Worm (Caenorhabditis elegans) whole organism, mixed stage, embryonic: Measurements from ENCODE around the gene F02D8.1.

ENCODE experiments used
- M03D4.4 ChIP-seq: sonication (generic microtip); optimal IDR thresholded peaks from 2 replicates; lab custom pipeline; 2017; ENCODE audit warnings: mild to moderate bottlenecking, missing genetic modification characterization, missing compliant biosample characterization
- bed-3 ChIP-seq: fragments of 200-800 bp; sonication (Bioruptor generic); optimal IDR thresholded peaks from 3 replicates; lab custom pipeline; 2018; ENCODE audit warnings: mild to moderate bottlenecking, missing genetic modification characterization, moderate library complexity, missing compliant biosample characterization
- blmp-1 ChIP-seq: fragments of 150-350 bp; optimal IDR thresholded peaks from 2 replicates; lab custom pipeline; 2014; ENCODE audit warnings: missing biosample characterization, missing genetic modification characterization
- ceh-43 ChIP-seq: fragments of 200-800 bp; sonication (Bioruptor generic); optimal IDR thresholded peaks from 2 replicates; lab custom pipeline; 2018; ENCODE audit warnings: mild to moderate bottlenecking, missing genetic modification characterization, moderate library complexity, missing compliant biosample characterization
- ceh-83 ChIP-seq: fragments of 200-800 bp; sonication (Bioruptor generic); optimal IDR thresholded peaks from 2 replicates; lab custom pipeline; 2018; ENCODE audit warnings: mild to moderate bottlenecking, missing genetic modification characterization, missing compliant biosample characterization
- ces-1 ChIP-seq: fragments of 150-350 bp; optimal IDR thresholded peaks from 2 replicates; lab custom pipeline; 2014; ENCODE audit warnings: missing biosample characterization, missing genetic modification reagents, missing genetic modification characterization
- cnd-1 ChIP-seq: fragments of 200-800 bp; sonication (Bioruptor generic); optimal IDR thresholded peaks from 2 replicates; lab custom pipeline; 2018; ENCODE audit warnings: mild to moderate bottlenecking, missing genetic modification characterization, missing compliant biosample characterization
- drap-1 ChIP-seq: fragments of 200-800 bp; sonication (Bioruptor generic); optimal IDR thresholded peaks from 3 replicates; lab custom pipeline; 2018; ENCODE audit warnings: mild to moderate bottlenecking, missing genetic modification characterization, missing compliant biosample characterization
- elt-1 ChIP-seq: sonication (generic microtip); optimal IDR thresholded peaks from 2 replicates; lab custom pipeline; 2017; ENCODE audit warnings: missing genetic modification characterization, mild to moderate bottlenecking, missing compliant biosample characterization, antibody characterized with exemption, moderate library complexity, borderline replicate concordance; ENCODE audit not compliant: insufficient read depth
- elt-3 ChIP-seq: fragments of 150-350 bp; optimal IDR thresholded peaks from 2 replicates; lab custom pipeline; 2014; ENCODE audit warnings: missing biosample characterization, missing genetic modification characterization
- flh-1 ChIP-seq: fragments of 200-800 bp; sonication (Bioruptor generic); optimal IDR thresholded peaks from 2 replicates; lab custom pipeline; 2018; ENCODE audit warnings: mild to moderate bottlenecking, missing genetic modification characterization, moderate library complexity, missing compliant biosample characterization
- ham-2 ChIP-seq: fragments of 200-800 bp; sonication (Bioruptor generic); optimal IDR thresholded peaks from 2 replicates; lab custom pipeline; 2018; ENCODE audit warnings: mild to moderate bottlenecking, missing genetic modification characterization, missing compliant biosample characterization
- lin-13 ChIP-seq: fragments of 150-350 bp; optimal IDR thresholded peaks from 2 replicates; lab custom pipeline; 2014; ENCODE audit warnings: missing biosample characterization, missing genetic modification characterization
- lin-32 ChIP-seq: fragments of 200-800 bp; sonication (Bioruptor generic); optimal IDR thresholded peaks from 2 replicates; lab custom pipeline; 2018; ENCODE audit warnings: mild to moderate bottlenecking, missing genetic modification characterization, missing compliant biosample characterization
- lsy-2 ChIP-seq: fragments of 150-350 bp; optimal IDR thresholded peaks from 2 replicates; lab custom pipeline; 2014; ENCODE audit warnings: missing biosample characterization, missing genetic modification characterization
- mab-5 ChIP-seq: fragments of 150-350 bp; optimal IDR thresholded peaks from 2 replicates; lab custom pipeline; 2014; ENCODE audit warnings: missing biosample characterization, missing genetic modification characterization
- mep-1 ChIP-seq: fragments of 150-350 bp; optimal IDR thresholded peaks from 2 replicates; lab custom pipeline; 2017; ENCODE audit warnings: missing biosample characterization, missing genetic modification reagents, missing genetic modification characterization, inconsistent platforms
- mls-2 ChIP-seq: sonication (generic microtip); optimal IDR thresholded peaks from 2 replicates; lab custom pipeline; 2016; ENCODE audit warnings: mild to moderate bottlenecking, missing genetic modification characterization, moderate library complexity, missing compliant biosample characterization
- nhr-12 ChIP-seq: fragments of 150-350 bp; optimal IDR thresholded peaks from 2 replicates; lab custom pipeline; 2014; ENCODE audit warnings: missing biosample characterization, missing genetic modification characterization
- nhr-2 ChIP-seq: fragments of 150-350 bp; optimal IDR thresholded peaks from 2 replicates; lab custom pipeline; 2014; ENCODE audit warnings: missing biosample characterization, missing genetic modification characterization
- nhr-237 ChIP-seq: fragments of 150-350 bp; optimal IDR thresholded peaks from 2 replicates; lab custom pipeline; 2014; ENCODE audit warnings: missing biosample characterization, missing genetic modification characterization
- nhr-28 ChIP-seq: fragments of 150-350 bp; optimal IDR thresholded peaks from 2 replicates; lab custom pipeline; 2014; ENCODE audit warnings: missing biosample characterization, missing genetic modification characterization
- nhr-76 ChIP-seq: sonication (generic microtip); optimal IDR thresholded peaks from 2 replicates; lab custom pipeline; 2017; ENCODE audit warnings: missing biosample characterization, missing genetic modification characterization
- pha-4 ChIP-seq: fragments of 150-350 bp; optimal IDR thresholded peaks from 2 replicates; lab custom pipeline; 2018; ENCODE audit warnings: missing biosample characterization, missing genetic modification reagents, missing genetic modification characterization
- sem-2 ChIP-seq: fragments of 200-800 bp; sonication (Bioruptor generic); optimal IDR thresholded peaks from 2 replicates; lab custom pipeline; 2018; ENCODE audit warnings: mild to moderate bottlenecking, missing genetic modification characterization, missing compliant biosample characterization
- snpc-4 ChIP-seq: fragments of 150-350 bp; optimal IDR thresholded peaks from 2 replicates; lab custom pipeline; 2014; ENCODE audit warnings: missing biosample characterization, missing genetic modification characterization
- sptf-1 ChIP-seq: sonication (generic microtip); optimal IDR thresholded peaks from 2 replicates; lab custom pipeline; 2017; ENCODE audit warnings: mild to moderate bottlenecking, missing genetic modification characterization, moderate library complexity, missing compliant biosample characterization
- tbx-8 ChIP-seq: fragments of 200-800 bp; sonication (Bioruptor generic); optimal IDR thresholded peaks from 2 replicates; lab custom pipeline; 2018; ENCODE audit warnings: mild to moderate bottlenecking, missing genetic modification characterization, moderate library complexity, missing compliant biosample characterization
- unc-120 ChIP-seq: sonication (generic microtip); optimal IDR thresholded peaks from 2 replicates; lab custom pipeline; 2017; ENCODE audit warnings: missing genetic modification characterization, missing compliant biosample characterization; ENCODE audit not compliant: poor library complexity, severe bottlenecking
- unc-39 ChIP-seq: fragments of 150-350 bp; optimal IDR thresholded peaks from 2 replicates; lab custom pipeline; 2014; ENCODE audit warnings: missing biosample characterization, missing genetic modification characterization
- unc-62 ChIP-seq: fragments of 150-350 bp; optimal IDR thresholded peaks from 2 replicates; lab custom pipeline; 2014; ENCODE audit warnings: missing biosample characterization, missing genetic modification reagents, missing genetic modification characterization
- zip-8 ChIP-seq: fragments of 150-350 bp; optimal IDR thresholded peaks from 2 replicates; lab custom pipeline; 2014; ENCODE audit warnings: missing biosample characterization, missing genetic modification characterization
- ztf-11 ChIP-seq: fragments of 150-350 bp; optimal IDR thresholded peaks from 2 replicates; lab custom pipeline; 2014; ENCODE audit warnings: missing biosample characterization, missing genetic modification characterization

Gene F02D8.1

ce11 chrV:15000055-15000704, 21.7 kb upstream of the F02D8.1 start, which contains the start of gene rps-16:
rps-16 (minus strand) TSS chrV:15000541.
- TF ChIP-seq nhr-76 (tag; lab: Kevin White, UChicago) (no peak), blmp-1 (tag; lab: Kevin White, UChicago) (no peak), mab-5 (tag; lab: Kevin White, UChicago) (no peak), nhr-28 (no peak), ceh-43 (GFP tag; lab: Kevin White, UChicago) (no peak), tbx-8 (no peak), mls-2 (no peak), ces-1 (GFP tag; lab: Kevin White, UChicago) (no peak), flh-1 (no peak), cnd-1 (no peak), nhr-2 (tag; lab: Kevin White, UChicago) (no peak), ceh-83 (no peak), unc-120 (no peak)

DNA sequence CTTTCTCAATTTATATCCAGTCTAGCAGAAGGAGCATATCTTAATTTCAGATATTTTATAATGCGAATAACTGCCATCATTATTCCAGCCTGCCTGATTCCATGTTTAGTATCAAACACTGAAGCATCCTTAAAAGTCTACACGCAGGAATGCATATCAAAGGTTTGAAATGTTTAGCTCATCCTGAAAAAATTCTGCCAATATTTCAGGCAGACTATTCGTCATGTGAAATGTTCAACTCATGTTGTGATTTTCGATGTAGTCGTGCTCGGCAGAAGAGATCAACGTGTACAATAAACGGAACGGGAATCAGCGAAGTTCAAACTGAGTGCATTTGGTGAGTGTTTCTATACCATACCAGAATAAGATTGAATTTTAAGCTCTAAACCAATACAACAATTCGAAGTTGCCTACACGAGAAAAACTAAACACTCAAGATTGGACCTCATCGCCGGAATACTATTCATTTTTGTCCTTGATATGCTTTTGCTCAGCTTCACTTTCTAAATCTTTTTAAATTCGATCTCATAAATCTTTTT, 21.1 kb upstream of the F02D8.1 start, which contains the start of gene T01C3.11:
Gene T01C3.11 (plus strand): TSS at position 51 of the 539 bp plus-strand sequence.
- no peak for TF ChIP-seq flh-1
- TF ChIP-seq mab-5 (tag; lab: Kevin White, UChicago) = no peak
- no peak for TF ChIP-seq elt-3
- TF ChIP-seq M03D4.4 = no peak
- no peak for TF ChIP-seq lsy-2
- no peak for TF ChIP-seq pha-4 (tag; lab: Kevin White, UChicago)
- TF ChIP-seq unc-39 (tag; lab: Kevin White, UChicago) = no peak
- no peak for TF ChIP-seq lin-32 (GFP tag; lab: Kevin White, UChicago)
- TF ChIP-seq bed-3 (GFP tag; lab: Kevin White, UChicago) = no peak
- TF ChIP-seq ztf-11 (tag; lab: Kevin White, UChicago) = no peak
- TF ChIP-seq ces-1 (GFP tag; lab: Kevin White, UChicago) = no peak
- no peak for TF ChIP-seq mep-1 (tag; lab: Kevin White, UChicago)
- TF ChIP-seq lin-13 (tag; lab: Kevin White, UChicago) = no peak
- TF ChIP-seq snpc-4 = no peak
- no peak for TF ChIP-seq nhr-237 (tag; lab: Kevin White, UChicago)
- TF ChIP-seq nhr-2 (tag; lab: Kevin White, UChicago) = no peak
- no peak for TF ChIP-seq nhr-12
- no peak for TF ChIP-seq cnd-1
- TF ChIP-seq tbx-8 = no peak
- no peak for TF ChIP-seq ham-2 (GFP tag; lab: Kevin White, UChicago)

- TF ChIP-seq tbx-8 (no peak), sem-2 (no peak), sptf-1 (tag; lab: Kevin White, UChicago) (no peak)
- TF ChIP-seq, all 35 proteins: peak for 0
Measured at ce11 chrV:14996236-14996635, 17.7 kb upstream of the F02D8.1 start, which contains the start of gene irld-14. irld-14 (plus strand) TSS chrV:14996536.

ce11 chrV:14993620-14994019, 15.1 kb upstream of the F02D8.1 start, which contains the start of gene fil-1:
fil-1 (plus strand) TSS chrV:14993838.
- TF ChIP-seq zip-8 (no peak), ceh-43 (GFP tag; lab: Kevin White, UChicago) (no peak), unc-39 (tag; lab: Kevin White, UChicago) (no peak), elt-1 (no peak), mab-5 (tag; lab: Kevin White, UChicago) (no peak), drap-1 (GFP tag; lab: Kevin White, UChicago) (no peak), sptf-1 (tag; lab: Kevin White, UChicago) (no peak), nhr-12 (no peak), bed-3 (GFP tag; lab: Kevin White, UChicago) (no peak), nhr-76 (tag; lab: Kevin White, UChicago) (no peak), unc-62 (GFP tag; lab: Kevin White, UChicago) (no peak), mls-2 (no peak), cnd-1 (no peak)
